Worm (Caenorhabditis elegans) whole organism, L1 larva: ENCODE results near the gene F28H7.3.
A peak's percentile ranks its signal among the peaks of the same experiment; 100 is the strongest.

Experiments
- C04F5.9 ChIP-seq: sonication (generic microtip); optimal IDR thresholded peaks from 2 replicates; lab custom pipeline; 2016; ENCODE audit warnings: missing genetic modification characterization, missing compliant biosample characterization
- F16B12.6 ChIP-seq: fragments of 150-350 bp; optimal IDR thresholded peaks from 2 replicates; lab custom pipeline; 2014; ENCODE audit warnings: missing biosample characterization, missing genetic modification characterization
- Y116A8C.19 ChIP-seq: sonication (generic microtip); optimal IDR thresholded peaks from 2 replicates; lab custom pipeline; 2016; ENCODE audit warnings: missing compliant biosample characterization, missing genetic modification characterization, borderline replicate concordance
- alr-1 ChIP-seq: fragments of 200-800 bp; sonication (Bioruptor generic); optimal IDR thresholded peaks from 2 replicates; lab custom pipeline; 2018; ENCODE audit warnings: borderline replicate concordance, mild to moderate bottlenecking, missing genetic modification characterization, missing compliant biosample characterization
- aly-2 ChIP-seq: fragments of 150-350 bp; optimal IDR thresholded peaks from 2 replicates; lab custom pipeline; 2014; ENCODE audit warnings: missing biosample characterization, missing genetic modification characterization
- ama-1 ChIP-seq: fragments of 150-350 bp; optimal IDR thresholded peaks from 2 replicates; lab custom pipeline; 2014
- blmp-1 ChIP-seq: fragments of 150-350 bp; optimal IDR thresholded peaks from 2 replicates; lab custom pipeline; 2014; ENCODE audit warnings: missing biosample characterization, missing genetic modification characterization
- ceh-88 ChIP-seq: fragments of 200-800 bp; sonication (Bioruptor generic); IDR thresholded peaks from 2 replicates; pipeline ENCODE4 v1.3.6; 2022; ENCODE audit warnings: missing genetic modification characterization, missing compliant biosample characterization
- ces-1 ChIP-seq: fragments of 150-350 bp; optimal IDR thresholded peaks from 2 replicates; lab custom pipeline; 2014; ENCODE audit warnings: missing biosample characterization, missing genetic modification reagents, missing genetic modification characterization
- dsc-1 ChIP-seq: sonication (generic microtip); optimal IDR thresholded peaks from 2 replicates; lab custom pipeline; 2016; ENCODE audit warnings: mild to moderate bottlenecking, missing genetic modification characterization, missing compliant biosample characterization
- elt-2 ChIP-seq: sonication (generic microtip); optimal IDR thresholded peaks from 2 replicates; lab custom pipeline; 2016; ENCODE audit warnings: missing genetic modification characterization, mild to moderate bottlenecking, inconsistent platforms, missing compliant biosample characterization, missing genetic modification reagents
- elt-3 ChIP-seq, 6 experiments: fragments of 150-350 bp in 1 of 6; sonication (generic microtip); optimal IDR thresholded peaks; 2 replicates each; lab custom pipeline; 2017 to 2018; ENCODE audit warnings: missing biosample characterization in 6 of 6, missing genetic modification characterization in 6 of 6, inconsistent platforms in 1 of 6
- ets-5 ChIP-seq: fragments of 200-800 bp; sonication (Bioruptor generic); IDR thresholded peaks from 2 replicates; pipeline ENCODE4 v1.3.6; 2022; ENCODE audit warnings: missing genetic modification characterization, missing compliant biosample characterization
- fkh-4 ChIP-seq: sonication (generic microtip); optimal IDR thresholded peaks from 2 replicates; lab custom pipeline; 2016; ENCODE audit warnings: missing compliant biosample characterization, missing genetic modification characterization, borderline replicate concordance
- fkh-8 ChIP-seq: sonication (generic microtip); optimal IDR thresholded peaks from 2 replicates; lab custom pipeline; 2016; ENCODE audit warnings: mild to moderate bottlenecking, missing genetic modification characterization, missing compliant biosample characterization
- fos-1 ChIP-seq: fragments of 150-350 bp; optimal IDR thresholded peaks from 2 replicates; lab custom pipeline; 2014; ENCODE audit warnings: missing biosample characterization, missing genetic modification characterization
- grh-1 ChIP-seq: fragments of 200-800 bp; sonication (Bioruptor generic); IDR thresholded peaks from 2 replicates; pipeline ENCODE4 v1.3.6; 2022; ENCODE audit warnings: missing genetic modification reagents, missing genetic modification characterization, missing compliant biosample characterization
- hlh-4 ChIP-seq: sonication (generic microtip); optimal IDR thresholded peaks from 2 replicates; lab custom pipeline; 2016; ENCODE audit warnings: mild to moderate bottlenecking, missing genetic modification characterization, missing compliant biosample characterization
- irx-1 ChIP-seq: sonication (generic microtip); optimal IDR thresholded peaks from 2 replicates; lab custom pipeline; 2016; ENCODE audit warnings: missing genetic modification characterization, missing compliant biosample characterization
- isw-1 ChIP-seq: fragments of 200-800 bp; sonication (Bioruptor generic); IDR thresholded peaks from 2 replicates; pipeline ENCODE4 v1.3.6; 2022; ENCODE audit warnings: missing genetic modification characterization, missing compliant biosample characterization
- jun-1 ChIP-seq: fragments of 150-350 bp; optimal IDR thresholded peaks from 2 replicates; lab custom pipeline; 2014; ENCODE audit warnings: missing biosample characterization, missing genetic modification reagents, missing genetic modification characterization
- lin-35 ChIP-seq, 2 experiments: fragments of 150-350 bp; optimal IDR thresholded peaks; 2 replicates each; lab custom pipeline; 2014; ENCODE audit warnings: missing biosample characterization in 2 of 2, missing genetic modification characterization in 2 of 2, missing genetic modification reagents in 2 of 2
- lin-39 ChIP-seq: fragments of 150-350 bp; optimal IDR thresholded peaks from 2 replicates; lab custom pipeline; 2014; ENCODE audit warnings: missing biosample characterization, missing genetic modification reagents, missing genetic modification characterization
- lsy-2 ChIP-seq, 2 experiments: fragments of 150-350 bp; optimal IDR thresholded peaks; 2 replicates each; lab custom pipeline; 2014; ENCODE audit warnings: missing biosample characterization in 2 of 2, missing genetic modification characterization in 2 of 2
- mab-9 ChIP-seq: fragments of 200-800 bp; sonication (Bioruptor generic); IDR thresholded peaks from 2 replicates; pipeline ENCODE4 v1.3.6; 2022; ENCODE audit warnings: missing genetic modification reagents, missing genetic modification characterization, missing compliant biosample characterization
- mdl-1 ChIP-seq, 2 experiments: fragments of 150-350 bp; optimal IDR thresholded peaks; 2 replicates each; lab custom pipeline; 2014 to 2017; ENCODE audit warnings: missing biosample characterization in 2 of 2, missing genetic modification characterization in 2 of 2, inconsistent platforms in 1 of 2
- mep-1 ChIP-seq: fragments of 150-350 bp; optimal IDR thresholded peaks from 2 replicates; lab custom pipeline; 2014; ENCODE audit warnings: missing biosample characterization, missing genetic modification characterization
- nhr-11 ChIP-seq: fragments of 150-350 bp; optimal IDR thresholded peaks from 2 replicates; lab custom pipeline; 2014; ENCODE audit warnings: missing biosample characterization, missing genetic modification characterization
- nhr-19 ChIP-seq: fragments of 200-800 bp; sonication (Bioruptor generic); conservative IDR thresholded peaks from 2 replicates; pipeline ENCODE4 v1.3.6; 2022; ENCODE audit warnings: missing genetic modification characterization, missing compliant biosample characterization
- nhr-20 ChIP-seq: sonication (generic microtip); optimal IDR thresholded peaks from 2 replicates; lab custom pipeline; 2016; ENCODE audit warnings: mild to moderate bottlenecking, missing genetic modification characterization, missing compliant biosample characterization
- nhr-28 ChIP-seq: fragments of 150-350 bp; optimal IDR thresholded peaks from 2 replicates; lab custom pipeline; 2014; ENCODE audit warnings: missing biosample characterization, missing genetic modification characterization
- nhr-71 ChIP-seq: sonication (generic microtip); optimal IDR thresholded peaks from 2 replicates; lab custom pipeline; 2016; ENCODE audit warnings: mild to moderate bottlenecking, missing genetic modification characterization, moderate library complexity, missing compliant biosample characterization
- nhr-76 ChIP-seq: sonication (generic microtip); optimal IDR thresholded peaks from 2 replicates; lab custom pipeline; 2017; ENCODE audit warnings: missing biosample characterization, missing genetic modification characterization
- nhr-77 ChIP-seq: fragments of 150-350 bp; optimal IDR thresholded peaks from 2 replicates; lab custom pipeline; 2014; ENCODE audit warnings: missing biosample characterization, missing genetic modification characterization
- nhr-84 ChIP-seq: sonication (generic microtip); optimal IDR thresholded peaks from 2 replicates; lab custom pipeline; 2017; ENCODE audit warnings: missing biosample characterization, missing genetic modification characterization
- nhr-85 ChIP-seq: sonication (generic microtip); peaks from one replicate; lab custom pipeline; 2016; ENCODE audit warnings: missing genetic modification characterization, inconsistent platforms, missing compliant biosample characterization
- pag-3 ChIP-seq: sonication (generic microtip); optimal IDR thresholded peaks from 2 replicates; lab custom pipeline; 2017; ENCODE audit warnings: missing genetic modification characterization, mild to moderate bottlenecking, missing compliant biosample characterization, antibody characterized with exemption, borderline replicate concordance; ENCODE audit not compliant: insufficient read depth
- pqm-1 ChIP-seq: sonication (generic microtip); optimal IDR thresholded peaks from 3 replicates; lab custom pipeline; 2017; ENCODE audit warnings: missing biosample characterization, missing genetic modification characterization
- rnt-1 ChIP-seq: sonication (generic microtip); optimal IDR thresholded peaks from 2 replicates; lab custom pipeline; 2016; ENCODE audit warnings: mild to moderate bottlenecking, missing genetic modification characterization, moderate library complexity, missing compliant biosample characterization
- skn-1 ChIP-seq: fragments of 150-350 bp; optimal IDR thresholded peaks from 2 replicates; lab custom pipeline; 2014; ENCODE audit warnings: missing biosample characterization, missing genetic modification characterization
- snpc-4 ChIP-seq: fragments of 150-350 bp; optimal IDR thresholded peaks from 2 replicates; lab custom pipeline; 2014; ENCODE audit warnings: missing biosample characterization, missing genetic modification characterization
- snu-23 ChIP-seq: sonication (generic microtip); optimal IDR thresholded peaks from 2 replicates; lab custom pipeline; 2016; ENCODE audit warnings: missing genetic modification characterization, missing compliant biosample characterization
- sptf-1 ChIP-seq: fragments of 150-350 bp; optimal IDR thresholded peaks from 2 replicates; lab custom pipeline; 2014; ENCODE audit warnings: missing biosample characterization, missing genetic modification characterization
- sup-37 ChIP-seq: fragments of 200-800 bp; sonication (Bioruptor generic); optimal IDR thresholded peaks from 2 replicates; lab custom pipeline; 2018; ENCODE audit warnings: mild to moderate bottlenecking, missing genetic modification characterization, missing compliant biosample characterization
- swsn-7 ChIP-seq: sonication (generic microtip); optimal IDR thresholded peaks from 2 replicates; lab custom pipeline; 2016; ENCODE audit warnings: missing genetic modification characterization, missing compliant biosample characterization
- tbx-2 ChIP-seq: sonication (generic microtip); optimal IDR thresholded peaks from 2 replicates; lab custom pipeline; 2016; ENCODE audit warnings: missing genetic modification characterization, missing compliant biosample characterization
- tlp-1 ChIP-seq: fragments of 150-350 bp; optimal IDR thresholded peaks from 2 replicates; lab custom pipeline; 2014; ENCODE audit warnings: missing biosample characterization, missing genetic modification characterization
- unc-30 ChIP-seq: sonication (generic microtip); optimal IDR thresholded peaks from 2 replicates; lab custom pipeline; 2017; ENCODE audit warnings: missing biosample characterization, missing genetic modification characterization
- unc-62 ChIP-seq: fragments of 150-350 bp; optimal IDR thresholded peaks from 2 replicates; lab custom pipeline; 2014; ENCODE audit warnings: missing biosample characterization, missing genetic modification reagents, missing genetic modification characterization
- zag-1 ChIP-seq: fragments of 150-350 bp; optimal IDR thresholded peaks from 2 replicates; lab custom pipeline; 2014; ENCODE audit warnings: missing biosample characterization, missing genetic modification characterization
- ztf-4 ChIP-seq: fragments of 150-350 bp; optimal IDR thresholded peaks from 2 replicates; lab custom pipeline; 2014; ENCODE audit warnings: missing biosample characterization, missing genetic modification characterization

Gene F28H7.3

DNA sequence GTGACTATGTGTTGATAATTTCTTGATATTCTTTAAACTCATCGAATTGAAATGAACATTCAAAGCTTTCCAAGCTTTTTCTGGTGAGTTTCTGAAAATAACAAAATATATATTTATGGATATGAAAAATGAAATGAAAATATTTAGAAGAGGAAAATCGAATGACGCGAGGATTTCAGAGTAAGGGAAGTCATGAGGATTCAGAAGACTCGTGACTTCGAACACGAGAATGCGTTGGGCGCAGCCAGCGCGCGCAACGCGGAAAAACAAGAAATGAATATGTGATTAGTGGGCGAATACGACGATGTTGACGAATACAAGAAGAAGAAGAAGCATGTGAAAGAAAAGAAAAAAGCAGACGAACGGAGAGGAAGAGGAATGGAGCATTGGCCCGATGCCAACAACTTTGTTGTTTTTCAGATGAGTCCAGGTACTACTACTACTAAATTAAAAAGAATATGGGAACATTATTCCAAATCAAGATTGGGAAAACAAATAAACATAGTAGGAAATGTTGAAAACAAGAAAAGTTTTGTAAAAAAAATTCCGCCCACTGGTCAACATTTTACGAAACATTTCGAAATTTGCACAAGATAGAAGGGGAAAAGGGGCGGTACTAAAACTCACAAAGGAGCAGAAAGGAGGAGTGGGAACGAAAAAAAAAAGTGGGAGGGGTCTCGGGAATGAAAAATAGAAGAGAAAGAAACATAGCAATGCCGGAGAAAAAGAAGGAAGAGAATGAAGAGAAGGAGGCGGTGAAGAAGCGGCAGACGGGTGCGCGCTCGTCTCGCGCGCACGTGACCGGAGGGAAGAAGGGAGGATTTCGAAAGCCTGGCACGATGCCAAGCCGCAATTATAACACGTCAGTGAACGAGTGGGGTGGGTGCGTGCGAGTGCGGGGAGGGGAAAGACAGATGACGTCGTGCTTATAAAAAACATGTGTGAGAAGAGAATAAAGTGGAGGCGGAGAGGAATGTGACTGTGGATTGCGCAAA, 35.1 kb downstream of the F28H7.3 start (continued):
- TF ChIP-seq nhr-77 (tag; lab: Kevin White, UChicago) (peak; percentile 75), jun-1 (tag; lab: Kevin White, UChicago) (peak; percentile 85), lin-35 (GFP tag; optimal IDR thresholded peaks at IDR 0.05; lab: Kevin White, UChicago) (peak; percentile 71 to 73), zag-1 (tag; lab: Kevin White, UChicago) (no peak), fkh-4 (peak; percentile 85), tbx-2 (tag; lab: Kevin White, UChicago) (peak; percentile 94), nhr-19 (GFP tag; lab: Robert Waterston, UW) (peak; percentile 96), pag-3 (tag; lab: Kevin White, UChicago) (peak; percentile 88), elt-2 (tag; lab: Kevin White, UChicago) (peak; percentile 29), nhr-85 (tag; lab: Kevin White, UChicago) (peak; percentile 99), ceh-88 (GFP tag; lab: Robert Waterston, UW) (peak; percentile 92), snu-23 (GFP tag; lab: Kevin White, UChicago) (peak; percentile 88), lsy-2 (tag; optimal IDR thresholded peaks at IDR 0.05; lab: Kevin White, UChicago) (peak; percentile 89 to 90), mep-1 (peak; percentile 83), C04F5.9 (no peak), unc-62 (GFP tag; lab: Kevin White, UChicago) (peak; percentile 30), ztf-4 (tag; lab: Kevin White, UChicago) (peak; percentile 91), nhr-11 (tag; lab: Kevin White, UChicago) (no peak), nhr-20 (tag; lab: Kevin White, UChicago) (peak; percentile 93), alr-1 (no peak), F16B12.6 (tag; lab: Kevin White, UChicago) (peak; percentile 21), hlh-4 (tag; lab: Kevin White, UChicago) (no peak), dsc-1 (tag; lab: Kevin White, UChicago) (peak; percentile 96), sup-37 (GFP tag; lab: Kevin White, UChicago) (peak; percentile 82), blmp-1 (tag; lab: Kevin White, UChicago) (peak; percentile 86), pqm-1 (tag; lab: Kevin White, UChicago) (no peak), rnt-1 (tag; lab: Kevin White, UChicago) (peak; percentile 98), ces-1 (GFP tag; lab: Kevin White, UChicago) (no peak), snpc-4 (tag; lab: Kevin White, UChicago) (peak; percentile 94), fkh-8 (peak; percentile 99), elt-3 (tag; optimal IDR thresholded peaks at IDR 0.05; lab: Kevin White, UChicago) (peak in 1 of 6 experiments; percentile 80), nhr-71 (tag; lab: Kevin White, UChicago) (peak; percentile 98), irx-1 (tag; lab: Kevin White, UChicago) (peak; percentile 92), nhr-28 (no peak), Y116A8C.19 (tag; lab: Kevin White, UChicago) (no peak), isw-1 (GFP tag; lab: Robert Waterston, UW) (peak; percentile 83), skn-1 (tag; lab: Kevin White, UChicago) (peak; percentile 92), ets-5 (GFP tag; lab: Robert Waterston, UW) (no peak), nhr-76 (no peak), fos-1 (tag; lab: Kevin White, UChicago) (peak; percentile 44), ama-1 (lab: Kevin White, UChicago) (peak; percentile 55), sptf-1 (tag; lab: Kevin White, UChicago) (no peak), grh-1 (GFP tag; lab: Robert Waterston, UW) (peak; percentile 93), mab-9 (GFP tag; lab: Robert Waterston, UW) (peak; percentile 89), tlp-1 (tag; lab: Kevin White, UChicago) (no peak), nhr-84 (tag; lab: Kevin White, UChicago) (no peak), unc-30 (tag; lab: Kevin White, UChicago) (no peak), mdl-1 (tag; optimal IDR thresholded peaks at IDR 0.05; lab: Kevin White, UChicago) (peak; percentile 88 to 98), swsn-7 (tag; lab: Kevin White, UChicago) (peak; percentile 90), aly-2 (tag; lab: Kevin White, UChicago) (no peak), lin-39 (peak; percentile 84)
